Worm (Caenorhabditis elegans) whole organism, L2 larva: ENCODE data around the gene ndub-11.

Experiments
- C34F6.9 ChIP-seq: fragments of 150-350 bp; optimal IDR thresholded peaks from 2 replicates; lab custom pipeline; 2014; ENCODE audit warnings: missing biosample characterization, missing genetic modification characterization
- F13H6.1 ChIP-seq: sonication (generic microtip); optimal IDR thresholded peaks from 2 replicates; lab custom pipeline; 2016; ENCODE audit warnings: missing genetic modification characterization, missing compliant biosample characterization
- ama-1 ChIP-seq: fragments of 150-350 bp; optimal IDR thresholded peaks from 2 replicates; lab custom pipeline; 2018; ENCODE audit warnings: inconsistent platforms
- mbf-1 ChIP-seq: sonication (generic microtip); optimal IDR thresholded peaks from 2 replicates; lab custom pipeline; 2017; ENCODE audit warnings: missing biosample characterization, missing genetic modification characterization
- nhr-25 ChIP-seq: fragments of 150-350 bp; sonication (generic microtip); optimal IDR thresholded peaks from 3 replicates; lab custom pipeline; 2014; ENCODE audit warnings: missing biosample characterization, missing genetic modification characterization
- unc-62 ChIP-seq: fragments of 150-350 bp; optimal IDR thresholded peaks from 2 replicates; lab custom pipeline; 2014; ENCODE audit warnings: missing biosample characterization, missing genetic modification reagents, missing genetic modification characterization

DNA sequence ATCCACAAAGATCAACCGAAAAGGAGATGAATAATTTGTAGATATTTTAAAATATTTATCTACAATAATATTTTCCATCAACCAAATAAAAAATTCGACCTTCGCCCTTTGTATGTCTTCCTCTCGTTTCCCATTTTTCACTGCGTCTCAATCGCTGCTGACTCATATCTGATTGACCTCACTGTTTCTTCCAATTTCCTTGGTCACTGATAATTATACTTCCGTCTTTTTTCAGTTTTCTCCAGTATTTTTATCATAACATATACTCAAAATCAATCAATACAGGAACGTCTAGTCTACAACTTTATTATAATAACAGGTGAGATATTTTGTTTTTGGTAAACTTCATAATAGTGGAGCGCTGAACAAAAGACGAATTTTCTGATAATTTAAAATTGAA, 9.0 kb upstream of the ndub-11 start, which contains the start of gene pmk-3:
- TF ChIP-seq ama-1 (lab: Kevin White, UChicago): no peak
- TF ChIP-seq C34F6.9 (tag; lab: Kevin White, UChicago): no peak
- no peak for TF ChIP-seq unc-62 (GFP tag; lab: Kevin White, UChicago)
- no peak for TF ChIP-seq nhr-25 (tag; lab: Kevin White, UChicago)
- no peak for TF ChIP-seq mbf-1 (tag; lab: Kevin White, UChicago)
- no peak for TF ChIP-seq F13H6.1
